Fruit fly (Drosophila melanogaster) whole organism, pupa: ENCODE measurements around the gene RpS9.
A peak's percentile ranks its signal among the peaks of the same experiment; 100 is the strongest.

Experiments used
- CG10348 ChIP-seq: fragments of 200-800 bp; sonication (Bioruptor generic); IDR thresholded peaks from 2 replicates; pipeline ENCODE4 v1.3.6; 2022; ENCODE audit warnings: missing biosample characterization, missing genetic modification characterization
- CG12605 ChIP-seq: fragments of 200-800 bp; sonication (Bioruptor generic); IDR thresholded peaks from 2 replicates; pipeline ENCODE4 v1.3.6; 2022; ENCODE audit warnings: missing biosample characterization, missing genetic modification characterization
- CG13204 ChIP-seq: fragments of 200-800 bp; sonication (Bioruptor generic); optimal IDR thresholded peaks from 2 replicates; lab custom pipeline; 2018; ENCODE audit warnings: missing biosample characterization, mild to moderate bottlenecking, missing genetic modification characterization, moderate library complexity
- CG14655 ChIP-seq: fragments of 200-800 bp; sonication (Bioruptor generic); optimal IDR thresholded peaks from 3 replicates; lab custom pipeline; 2017; ENCODE audit warnings: mild to moderate bottlenecking, missing biosample characterization, missing genetic modification reagents, missing genetic modification characterization
- CG15710 ChIP-seq: fragments of 200-800 bp; sonication (Bioruptor generic); optimal IDR thresholded peaks from 2 replicates; lab custom pipeline; 2018; ENCODE audit warnings: missing biosample characterization, mild to moderate bottlenecking, missing genetic modification characterization, moderate library complexity
- CG17806 ChIP-seq: fragments of 200-800 bp; sonication (Bioruptor generic); optimal IDR thresholded peaks from 2 replicates; lab custom pipeline; 2018; ENCODE audit warnings: missing biosample characterization, mild to moderate bottlenecking, missing genetic modification characterization, moderate library complexity
- CG32121 ChIP-seq: fragments of 200-800 bp; sonication (Bioruptor generic); IDR thresholded peaks from 2 replicates; pipeline ENCODE4 v1.3.6; 2022; ENCODE audit warnings: missing biosample characterization, missing genetic modification characterization
- CG34367 ChIP-seq: fragments of 200-800 bp; sonication (Bioruptor generic); optimal IDR thresholded peaks from 2 replicates; lab custom pipeline; 2018; ENCODE audit warnings: missing biosample characterization, mild to moderate bottlenecking, missing genetic modification characterization
- CG4496 ChIP-seq: fragments of 200-800 bp; sonication (Bioruptor generic); IDR thresholded peaks from 3 replicates; pipeline ENCODE4 v1.3.6; 2022; ENCODE audit warnings: missing biosample characterization, missing genetic modification characterization
- CG8159 ChIP-seq: fragments of 200-800 bp; sonication (Bioruptor generic); optimal IDR thresholded peaks from 3 replicates; lab custom pipeline; 2018; ENCODE audit warnings: missing biosample characterization, mild to moderate bottlenecking, missing genetic modification characterization, moderate library complexity
- CG8301 ChIP-seq: fragments of 200-800 bp; sonication (Bioruptor generic); optimal IDR thresholded peaks from 2 replicates; lab custom pipeline; 2018; ENCODE audit warnings: missing biosample characterization, mild to moderate bottlenecking, missing genetic modification characterization
- CG9948 ChIP-seq: fragments of 200-800 bp; sonication (Bioruptor generic); optimal IDR thresholded peaks from 2 replicates; lab custom pipeline; 2018; ENCODE audit warnings: missing biosample characterization, mild to moderate bottlenecking, missing genetic modification characterization, moderate library complexity
- D1 ChIP-seq: fragments of 200-800 bp; sonication (Bioruptor generic); optimal IDR thresholded peaks from 2 replicates; lab custom pipeline; 2018; ENCODE audit warnings: missing biosample characterization, mild to moderate bottlenecking, missing genetic modification characterization, moderate library complexity
- EcR ChIP-seq: fragments of 200-800 bp; sonication (Bioruptor generic); optimal IDR thresholded peaks from 3 replicates; lab custom pipeline; 2019; ENCODE audit warnings: missing biosample characterization, missing genetic modification characterization, mild to moderate bottlenecking, moderate library complexity, missing genetic modification reagents
- Ets98B ChIP-seq: fragments of 200-800 bp; sonication (Bioruptor generic); IDR thresholded peaks from 2 replicates; pipeline ENCODE4 v1.3.6; 2022; ENCODE audit warnings: missing biosample characterization, missing genetic modification characterization
- Pif1A ChIP-seq: fragments of 200-800 bp; sonication (Bioruptor generic); optimal IDR thresholded peaks from 3 replicates; lab custom pipeline; 2016; ENCODE audit warnings: missing biosample characterization, missing genetic modification characterization
- Pif1B ChIP-seq: fragments of 200-800 bp; sonication (Bioruptor generic); optimal IDR thresholded peaks from 3 replicates; lab custom pipeline; 2016; ENCODE audit warnings: missing biosample characterization, missing genetic modification characterization
- Snoo ChIP-seq: fragments of 200-800 bp; sonication (Bioruptor generic); optimal IDR thresholded peaks from 3 replicates; lab custom pipeline; 2017; ENCODE audit warnings: missing biosample characterization, mild to moderate bottlenecking, missing genetic modification characterization, inconsistent platforms
- fd96Ca ChIP-seq: fragments of 200-800 bp; sonication (Bioruptor generic); IDR thresholded peaks from 3 replicates; pipeline ENCODE4 v1.3.6; 2022; ENCODE audit warnings: missing biosample characterization, missing genetic modification characterization
- gl ChIP-seq: fragments of 200-800 bp; sonication (Bioruptor generic); optimal IDR thresholded peaks from 2 replicates; lab custom pipeline; 2018; ENCODE audit warnings: missing biosample characterization, mild to moderate bottlenecking, missing genetic modification characterization

Gene RpS9

DNA sequence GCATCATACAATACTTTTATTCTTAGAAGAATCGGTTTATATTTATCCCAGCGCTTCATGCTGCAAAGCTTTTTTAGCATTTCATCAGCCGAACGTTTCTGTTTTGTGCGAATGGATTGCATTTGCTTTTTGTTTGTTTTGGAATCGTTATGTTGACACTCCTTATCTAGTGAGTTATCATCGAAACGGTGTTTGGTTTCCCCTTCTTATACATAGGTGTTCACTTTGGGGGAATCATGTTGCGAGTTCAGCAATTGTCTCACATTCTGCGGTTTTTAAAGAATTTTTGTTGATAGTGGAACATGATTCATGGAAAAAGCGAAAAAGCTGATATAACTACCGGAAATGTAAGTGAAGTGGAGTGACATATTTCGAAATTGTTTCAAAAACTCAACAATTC is 9.0 kb downstream of the RpS9 start:
- no peak for TF ChIP-seq gl (tag; lab: Kevin White, UChicago)
- no peak for TF ChIP-seq CG8159 (tag; lab: Kevin White, UChicago)
- TF ChIP-seq Pif1A (GFP tag; lab: Kevin White, UChicago): no peak
- TF ChIP-seq Snoo: no peak
- no peak for TF ChIP-seq CG15710
- no peak for TF ChIP-seq CG4496 (GFP tag; lab: Robert Waterston, UW)
- TF ChIP-seq CG12605 (GFP tag; lab: Robert Waterston, UW): no peak
- no peak for TF ChIP-seq CG9948 (tag; lab: Kevin White, UChicago)
- TF ChIP-seq CG14655 (GFP tag; lab: Kevin White, UChicago): no peak
- TF ChIP-seq CG32121 (GFP tag; lab: Robert Waterston, UW): no peak
- TF ChIP-seq CG34367 (tag; lab: Kevin White, UChicago): no peak

dm6 chr3L:9501298-9501697 is 10.0 kb downstream of the RpS9 start:
- TF ChIP-seq CG13204 (no peak), fd96Ca (GFP tag; lab: Robert Waterston, UW) (no peak), CG4496 (GFP tag; lab: Robert Waterston, UW) (no peak), Pif1B (GFP tag; lab: Kevin White, UChicago) (no peak), EcR (no peak), Pif1A (GFP tag; lab: Kevin White, UChicago) (no peak), CG17806 (tag; lab: Kevin White, UChicago) (no peak), Snoo (no peak), CG15710 (no peak)

DNA sequence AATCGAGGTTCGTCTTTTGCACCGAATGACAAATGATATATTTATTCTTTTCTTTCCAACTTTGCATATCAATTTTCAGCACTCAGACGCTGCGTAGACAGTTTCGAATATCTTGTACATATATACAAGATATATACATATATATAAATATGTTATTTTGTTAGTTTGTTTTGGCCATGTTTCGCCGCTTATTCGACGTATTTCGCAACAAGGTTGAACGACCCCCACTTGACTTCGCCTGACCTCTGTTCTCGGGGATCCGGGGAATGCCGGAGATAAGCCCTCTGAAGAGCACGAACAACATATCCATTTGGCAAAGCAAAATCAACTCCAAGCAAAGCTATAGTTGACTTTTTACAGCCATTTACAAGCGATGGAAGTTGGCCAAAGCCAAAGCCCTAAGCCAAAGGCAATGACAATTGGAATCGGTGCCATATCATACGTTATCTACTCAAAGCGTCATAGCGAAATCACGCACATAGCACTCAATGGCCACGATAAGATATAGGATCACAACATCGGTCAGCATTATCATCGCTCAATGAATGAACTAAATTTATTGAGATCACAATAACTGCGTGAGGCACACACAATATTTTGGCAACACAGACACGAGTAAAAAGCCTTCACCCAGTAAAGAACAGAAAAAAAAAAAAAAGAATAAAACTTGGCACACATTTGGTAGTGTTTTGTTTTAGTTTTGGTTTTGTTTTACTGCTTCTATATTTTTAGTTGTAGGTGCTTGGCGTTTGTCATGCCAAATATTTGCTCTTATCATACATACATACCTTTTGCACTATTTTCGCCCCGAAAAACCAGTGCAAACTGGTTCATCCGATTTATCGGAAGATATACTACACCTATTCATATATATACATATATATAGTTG is 11.2 kb downstream of the RpS9 start:
- no peak for TF ChIP-seq Pif1A (GFP tag; lab: Kevin White, UChicago)
- peak; percentile 74 for TF ChIP-seq EcR

DNA sequence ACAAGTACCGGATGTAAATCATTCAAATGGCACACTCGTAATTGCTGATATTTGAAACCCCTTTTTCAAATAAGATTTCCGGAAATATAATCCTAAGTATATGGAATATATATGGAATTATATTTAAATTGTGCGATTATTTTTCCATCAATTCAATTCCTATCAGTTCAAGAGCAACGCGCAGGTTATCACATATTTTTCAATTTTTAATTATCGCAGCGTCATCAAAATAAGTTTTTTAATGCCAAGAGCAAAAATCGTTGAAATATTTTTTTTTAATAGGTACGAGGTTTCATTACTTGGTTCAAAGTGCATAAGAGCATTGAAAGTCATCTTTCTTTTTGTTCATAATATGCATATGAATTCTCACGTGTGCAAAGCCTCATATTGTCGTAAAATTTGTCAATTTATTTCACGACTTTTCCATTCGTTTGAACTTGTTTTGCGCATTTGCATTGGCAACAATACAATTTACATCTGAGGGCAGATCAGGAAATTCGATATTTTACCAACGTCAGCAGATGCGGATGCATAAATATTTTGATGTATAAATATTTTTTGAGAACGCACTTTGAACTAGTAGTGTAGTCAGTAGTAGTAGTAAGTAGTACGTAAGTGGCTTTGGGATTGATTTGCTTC is 13.2 kb downstream of the RpS9 start:
- TF ChIP-seq CG34367 (tag; lab: Kevin White, UChicago): no peak
- TF ChIP-seq CG10348 (GFP tag; lab: Robert Waterston, UW): no peak
- TF ChIP-seq Pif1B (GFP tag; lab: Kevin White, UChicago): no peak
- TF ChIP-seq gl (tag; lab: Kevin White, UChicago): no peak

DNA sequence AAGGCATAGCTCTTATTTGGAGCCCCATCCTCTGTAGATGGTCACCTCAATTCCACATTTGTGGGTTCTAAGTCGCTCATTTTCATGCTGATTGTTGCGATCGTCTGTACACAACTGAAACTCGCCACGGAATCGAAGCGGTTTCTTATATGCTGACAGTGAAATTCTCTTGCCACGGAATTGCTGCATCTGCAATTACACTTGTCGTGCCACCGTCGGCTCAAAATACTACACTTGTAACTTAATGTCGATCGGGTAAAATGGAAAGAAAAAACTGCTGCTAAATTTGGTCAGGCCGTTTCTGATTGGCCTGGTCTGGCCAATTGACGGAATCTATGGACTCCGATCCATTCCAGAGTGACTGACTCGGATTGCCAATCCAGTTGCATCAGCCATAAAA is 14.1 kb downstream of the RpS9 start:
- no peak for TF ChIP-seq CG8301 (tag; lab: Kevin White, UChicago)
- TF ChIP-seq CG14655 (GFP tag; lab: Kevin White, UChicago): no peak

DNA sequence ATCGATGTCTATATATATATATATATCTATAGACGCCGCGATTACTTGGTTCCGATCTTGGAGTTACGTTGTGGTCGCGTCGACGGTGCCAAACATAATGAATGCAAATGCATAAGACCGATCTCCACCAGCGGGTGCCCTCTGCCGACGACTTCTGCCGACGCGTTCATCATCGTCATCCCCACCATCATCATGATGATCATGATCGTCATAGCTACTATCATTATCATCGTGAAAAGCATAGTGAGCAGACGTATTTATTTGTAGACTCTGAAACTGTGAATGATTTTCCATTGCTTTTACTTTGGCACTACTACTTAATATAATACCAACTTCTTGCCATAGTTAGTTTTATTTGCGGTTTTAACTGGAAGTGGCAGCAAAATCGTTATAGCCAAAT is 19.2 kb downstream of the RpS9 start, which contains the start of gene CG32037:
TSS of gene CG32037 (minus strand) at position 101 of the 400 bp plus-strand sequence.
- TF ChIP-seq Pif1A (GFP tag; lab: Kevin White, UChicago) (no peak), gl (tag; lab: Kevin White, UChicago) (no peak), CG10348 (GFP tag; lab: Robert Waterston, UW) (no peak), CG34367 (tag; lab: Kevin White, UChicago) (no peak), Pif1B (GFP tag; lab: Kevin White, UChicago) (no peak)

dm6 chr3L:9491331-9491730 is 20.0 kb downstream of the RpS9 start:
- no peak for TF ChIP-seq fd96Ca (GFP tag; lab: Robert Waterston, UW)
- no peak for TF ChIP-seq D1 (tag; lab: Kevin White, UChicago)
- TF ChIP-seq CG8159 (tag; lab: Kevin White, UChicago): no peak

DNA sequence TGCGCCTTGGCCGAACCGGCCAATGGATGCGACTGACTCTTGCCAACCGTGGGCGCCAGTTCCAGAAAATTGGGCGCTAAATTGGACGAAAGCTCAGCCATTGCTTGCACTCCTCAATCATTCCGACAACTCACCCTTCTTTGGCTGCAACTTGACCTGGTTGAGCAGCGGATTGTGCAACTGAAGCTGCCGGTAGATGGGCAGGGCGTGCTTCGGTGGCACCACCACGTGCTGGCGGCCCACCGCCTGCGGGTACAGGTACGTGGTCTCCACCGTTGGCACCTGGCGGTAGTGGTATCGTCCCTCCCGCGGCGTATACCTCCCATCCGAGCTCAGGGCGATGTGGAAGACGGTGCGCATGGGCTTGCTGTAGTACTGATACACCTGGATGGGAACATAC is 20.9 kb downstream of the RpS9 start:
- TF ChIP-seq CG8159 (tag; lab: Kevin White, UChicago) (no peak), CG13204 (no peak), CG8301 (tag; lab: Kevin White, UChicago) (no peak), Ets98B (GFP tag; lab: Robert Waterston, UW) (no peak), CG14655 (GFP tag; lab: Kevin White, UChicago) (no peak), fd96Ca (GFP tag; lab: Robert Waterston, UW) (no peak), CG17806 (tag; lab: Kevin White, UChicago) (no peak), D1 (tag; lab: Kevin White, UChicago) (no peak), Pif1A (GFP tag; lab: Kevin White, UChicago) (no peak), CG10348 (GFP tag; lab: Robert Waterston, UW) (no peak), Snoo (no peak), CG12605 (GFP tag; lab: Robert Waterston, UW) (no peak), CG4496 (GFP tag; lab: Robert Waterston, UW) (no peak), CG34367 (tag; lab: Kevin White, UChicago) (no peak), CG9948 (tag; lab: Kevin White, UChicago) (no peak), EcR (no peak), Pif1B (GFP tag; lab: Kevin White, UChicago) (no peak)
- TF ChIP-seq, all 21 proteins: peak for 0
